Fruit fly (Drosophila melanogaster): ENCODE data around the gene rudhira.

rudhira gene

dm6 chrX:11846049-11846718 lies 29.5 kb downstream of the rudhira start, which contains the start of gene CG15740 (continued):
- TF ChIP-seq ase (GFP tag; IDR thresholded peaks at IDR 0.05) (0 out of 3 replicates have a peak, but pooled peaks have one; percentile 42), fd96Cb (tag; optimal IDR thresholded peaks at IDR 0.05) (peak; percentile 14), CG18764 (GFP tag; optimal IDR thresholded peaks at IDR 0.05) (no peak), seq (GFP tag; IDR thresholded peaks at IDR 0.05) (peak; percentile 76), grau (tag; optimal IDR thresholded peaks at IDR 0.05) (peak; percentile 1), tna (GFP tag; IDR thresholded peaks at IDR 0.05; ENCODE audit: partially characterized antibody) (no peak), CG7928 (GFP tag; optimal IDR thresholded peaks at IDR 0.05) (no peak), ranshi (GFP tag; IDR thresholded peaks at IDR 0.05) (peak; percentile 39; the same call in 1 of the 2 replicates), gsb (GFP tag; IDR thresholded peaks at IDR 0.05) (0 out of 2 replicates have a peak, but pooled peaks have one; percentile 35), Ssrp (tag; optimal IDR thresholded peaks at IDR 0.05) (no peak), bab2 (GFP tag; optimal IDR thresholded peaks at IDR 0.05) (peak; percentile 30), ssp (GFP tag; IDR thresholded peaks at IDR 0.05) (peak; percentile 47), sob (GFP tag; IDR thresholded peaks at IDR 0.05) (peak; percentile 25; the same call in 1 of the 2 replicates), CG15696 (tag; optimal IDR thresholded peaks at IDR 0.05) (no peak), CG10267 (tag; optimal IDR thresholded peaks at IDR 0.05) (no peak), Dad (GFP tag; optimal IDR thresholded peaks at IDR 0.05) (no peak), GATAe (GFP tag; conservative IDR thresholded peaks at IDR 0.05) (no peak), Aef1 (GFP tag; IDR thresholded peaks at IDR 0.05) (peak; percentile 63), CG17385 (GFP tag; optimal IDR thresholded peaks at IDR 0.05) (peak; percentile 8), tin (GFP tag; optimal IDR thresholded peaks at IDR 0.05) (no peak), ara (GFP tag; IDR thresholded peaks at IDR 0.05) (peak; percentile 31; the same call in 1 of the 2 replicates), odd (GFP tag; optimal IDR thresholded peaks at IDR 0.05) (no peak), pb (GFP tag; optimal IDR thresholded peaks at IDR 0.05) (no peak), CG43689 (GFP tag; IDR thresholded peaks at IDR 0.05) (no peak), CG11085 (GFP tag; IDR thresholded peaks at IDR 0.05) (no peak), tx (GFP tag; optimal IDR thresholded peaks at IDR 0.05) (no peak), vfl (GFP tag; optimal IDR thresholded peaks at IDR 0.05) (no peak), H2.0 (GFP tag; IDR thresholded peaks at IDR 0.05) (peak; percentile 44; the same call in 1 of the 2 replicates), Antp (GFP tag; optimal IDR thresholded peaks at IDR 0.05) (peak; percentile 40), HmgD (GFP tag; optimal IDR thresholded peaks at IDR 0.05) (no peak), yki (optimal IDR thresholded peaks at IDR 0.05) (no peak), slbo (GFP tag; IDR thresholded peaks at IDR 0.05) (peak; percentile 53), Eip74EF (GFP tag; optimal IDR thresholded peaks at IDR 0.05) (peak in 1 of 2 experiments; percentile 3), CG18599 (GFP tag; optimal IDR thresholded peaks at IDR 0.05) (peak; percentile 19), gfzf (GFP tag; optimal IDR thresholded peaks at IDR 0.05) (no peak), aop (GFP tag; IDR thresholded peaks at IDR 0.05) (no peak), CG16863 (GFP tag; optimal IDR thresholded peaks at IDR 0.05) (peak; percentile 29), ap (GFP tag; IDR thresholded peaks at IDR 0.05) (no peak; the same call in 1 of the 2 replicates), CG4424 (GFP tag; optimal IDR thresholded peaks at IDR 0.05) (peak; percentile 42), lbe (GFP tag; optimal IDR thresholded peaks at IDR 0.05) (no peak), CG14441 (GFP tag; IDR thresholded peaks at IDR 0.05) (peak; percentile 73), CG13624 (GFP tag; optimal IDR thresholded peaks at IDR 0.05) (peak; percentile 26), mirr (GFP tag; optimal IDR thresholded peaks at IDR 0.05) (no peak), cg (GFP tag; optimal IDR thresholded peaks at IDR 0.05) (no peak), CG32532 (GFP tag; IDR thresholded peaks at IDR 0.05) (peak; percentile 51; the same call in 1 of the 2 replicates), fru (optimal IDR thresholded peaks at IDR 0.05) (no peak), grn (GFP tag; optimal IDR thresholded peaks at IDR 0.05) (no peak), CG9727 (GFP tag; optimal IDR thresholded peaks at IDR 0.05) (peak; percentile 16), rib (GFP tag; IDR thresholded peaks at IDR 0.05) (no peak), Vsx1 (GFP tag; optimal IDR thresholded peaks at IDR 0.05) (no peak), Nf-YA (GFP tag; IDR thresholded peaks at IDR 0.05) (peak; percentile 50; the same call in 1 of the 2 replicates)

All from whole organism, embryonic.